Fruit fly (Drosophila melanogaster): ENCODE data around the gene CG7968.

Gene CG7968

DNA sequence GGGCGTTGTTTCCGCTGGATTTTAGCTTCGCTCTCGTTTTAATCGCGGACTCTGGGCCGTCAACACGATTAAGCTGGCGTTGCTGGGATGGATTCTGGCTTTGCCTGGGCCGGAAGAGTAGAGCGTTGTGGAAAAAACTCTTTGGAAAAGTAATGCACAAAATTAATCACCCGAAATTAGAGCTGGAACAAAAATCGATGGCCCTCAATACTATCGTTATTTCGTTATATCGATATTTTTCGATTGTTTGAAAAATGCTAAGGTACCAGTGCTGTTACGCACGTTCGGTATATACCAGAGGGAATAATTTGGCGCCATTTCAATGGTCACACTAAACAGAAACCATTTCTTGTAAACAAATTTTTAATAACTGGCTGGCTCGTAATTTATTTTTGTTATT lies 19.7 kb upstream of the CG7968 start, which contains the start of the genes Arpc1 and Orc5 (continued):
- TF ChIP-seq slou (GFP tag; optimal IDR thresholded peaks at IDR 0.05), result no peak
- peak; percentile 56 for TF ChIP-seq phol (tag; optimal IDR thresholded peaks at IDR 0.05)
- no peak for TF ChIP-seq chif (GFP tag; optimal IDR thresholded peaks at IDR 0.05)
- no peak for TF ChIP-seq sug (tag; optimal IDR thresholded peaks at IDR 0.05)
- no peak for TF ChIP-seq CG3163 (GFP tag; optimal IDR thresholded peaks at IDR 0.05)
- TF ChIP-seq seq (GFP tag; IDR thresholded peaks at IDR 0.05), result no peak
- TF ChIP-seq sima (GFP tag; optimal IDR thresholded peaks at IDR 0.05), result no peak
- no peak for TF ChIP-seq Hsf (GFP tag; optimal IDR thresholded peaks at IDR 0.05)
- TF ChIP-seq NC2β (GFP tag; optimal IDR thresholded peaks at IDR 0.05), result no peak
- TF ChIP-seq CG9437 (GFP tag; optimal IDR thresholded peaks at IDR 0.05), result no peak
- TF ChIP-seq org-1 (GFP tag; optimal IDR thresholded peaks at IDR 0.05), result no peak
- no peak for TF ChIP-seq Eip74EF (GFP tag; optimal IDR thresholded peaks at IDR 0.05)
- no peak for TF ChIP-seq grn (GFP tag; optimal IDR thresholded peaks at IDR 0.05)
- TF ChIP-seq CG33213 (GFP tag; optimal IDR thresholded peaks at IDR 0.05), result no peak
- TF ChIP-seq GATAe (GFP tag; conservative IDR thresholded peaks at IDR 0.05), result no peak
- no peak for TF ChIP-seq CG9932 (GFP tag; IDR thresholded peaks at IDR 0.05)
- TF ChIP-seq corto (GFP tag; optimal IDR thresholded peaks at IDR 0.05), result no peak
- TF ChIP-seq CG12942 (GFP tag; optimal IDR thresholded peaks at IDR 0.05), result no peak
- no peak for TF ChIP-seq Aef1 (GFP tag; IDR thresholded peaks at IDR 0.05)
- TF ChIP-seq CG1792 (GFP tag; optimal IDR thresholded peaks at IDR 0.05), result no peak
- peak; percentile 73 for TF ChIP-seq vnd (GFP tag; IDR thresholded peaks at IDR 0.05; ENCODE audit: partially characterized antibody)
- no peak for TF ChIP-seq sd (tag; optimal IDR thresholded peaks at IDR 0.05)
- TF ChIP-seq Fer1 (GFP tag; optimal IDR thresholded peaks at IDR 0.05), result no peak
- TF ChIP-seq exex (tag; optimal IDR thresholded peaks at IDR 0.05), result no peak
- TF ChIP-seq CG13296 (GFP tag; optimal IDR thresholded peaks at IDR 0.05), result no peak
- peak; percentile 10 for TF ChIP-seq D (optimal IDR thresholded peaks at IDR 0.05)
- no peak for TF ChIP-seq D (GFP tag; optimal IDR thresholded peaks at IDR 0.05)
- no peak for TF ChIP-seq CG6683 (GFP tag; optimal IDR thresholded peaks at IDR 0.05)
- no peak for TF ChIP-seq CG3281 (GFP tag; optimal IDR thresholded peaks at IDR 0.05)
- no peak for TF ChIP-seq CG16779 (GFP tag; IDR thresholded peaks at IDR 0.05)
- TF ChIP-seq CG31441 (GFP tag; IDR thresholded peaks at IDR 0.05), result no peak
- TF ChIP-seq tap (tag; optimal IDR thresholded peaks at IDR 0.05), result no peak
- no peak for TF ChIP-seq CG15011 (GFP tag; optimal IDR thresholded peaks at IDR 0.05)
- peak; percentile 36; the same call in 1 of the 3 replicates for TF ChIP-seq row (GFP tag; IDR thresholded peaks at IDR 0.05)
- no peak for TF ChIP-seq gro (GFP tag; optimal IDR thresholded peaks at IDR 0.05)
- no peak for TF ChIP-seq Meics (GFP tag; optimal IDR thresholded peaks at IDR 0.05)
- no peak for TF ChIP-seq CG11560 (tag; IDR thresholded peaks at IDR 0.05)
- TF ChIP-seq bowl (GFP tag; IDR thresholded peaks at IDR 0.05), result no peak
- TF ChIP-seq HLHmδ (GFP tag; optimal IDR thresholded peaks at IDR 0.05), result no peak
- peak; percentile 90 for TF ChIP-seq E2f2 (GFP tag; IDR thresholded peaks at IDR 0.05)
- no peak for TF ChIP-seq CG4404 (GFP tag; IDR thresholded peaks at IDR 0.05)

DNA sequence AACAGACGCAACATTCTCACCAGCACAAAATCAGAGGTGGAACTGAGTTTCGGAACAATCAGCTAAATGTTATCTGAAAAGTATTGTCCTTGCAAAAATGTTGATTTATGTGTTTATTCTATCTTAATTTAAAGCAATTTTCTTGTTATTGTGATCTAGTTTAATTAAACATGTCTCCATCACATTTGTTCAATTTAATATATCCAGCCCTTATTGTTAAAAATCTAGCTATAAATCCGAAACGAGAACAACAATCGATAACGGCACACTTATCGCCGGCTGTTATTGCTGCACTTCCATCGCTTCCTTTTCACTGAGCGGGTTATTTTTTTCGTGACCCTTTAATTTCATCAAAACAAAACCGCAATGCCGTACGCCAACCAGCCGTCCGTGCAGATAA lies 16.1 kb upstream of the CG7968 start, which contains the start of the genes GatC, PolG2 and Polr2C:
Gene GatC, minus strand, starts transcription at position 48 of the 400 bp plus-strand sequence.
Gene PolG2, minus strand, starts transcription at position 48 of the 400 bp plus-strand sequence.
Gene Polr2C, plus strand, starts transcription at position 280 of the 400 bp plus-strand sequence.
- TF ChIP-seq CG31388 (GFP tag; optimal IDR thresholded peaks at IDR 0.05), result no peak
- no peak for TF ChIP-seq eyg (GFP tag; optimal IDR thresholded peaks at IDR 0.05)
- peak; percentile 10; the same call in 1 of the 2 replicates for TF ChIP-seq ttk (GFP tag; IDR thresholded peaks at IDR 0.05)
- TF ChIP-seq ase (GFP tag; IDR thresholded peaks at IDR 0.05), result no peak
- peak; percentile 69 for TF ChIP-seq Rfx (GFP tag; IDR thresholded peaks at IDR 0.05)
- TF ChIP-seq ara (GFP tag; IDR thresholded peaks at IDR 0.05), result no peak
- peak; percentile 35 for TF ChIP-seq CG15601 (tag; optimal IDR thresholded peaks at IDR 0.05)
- peak; percentile 67 for TF ChIP-seq CG14710 (tag; optimal IDR thresholded peaks at IDR 0.05)
- no peak for TF ChIP-seq Hr51 (GFP tag; optimal IDR thresholded peaks at IDR 0.05)
- peak; percentile 80 for TF ChIP-seq Dll (GFP tag; IDR thresholded peaks at IDR 0.05; ENCODE audit: partially characterized antibody)
- peak; percentile 70 for TF ChIP-seq vvl (GFP tag; IDR thresholded peaks at IDR 0.05)
- TF ChIP-seq Hmr (GFP tag; optimal IDR thresholded peaks at IDR 0.05), result no peak
- peak; percentile 63 for TF ChIP-seq CG17186 (GFP tag; optimal IDR thresholded peaks at IDR 0.05)
- no peak for TF ChIP-seq cad (GFP tag; optimal IDR thresholded peaks at IDR 0.05)
